Worm (Caenorhabditis elegans) whole organism, L2 larva: Measurements from ENCODE around the gene fbxa-66.

ENCODE experiments used
- ama-1 ChIP-seq: fragments of 150-350 bp; optimal IDR thresholded peaks from 2 replicates; lab custom pipeline; 2018; ENCODE audit warnings: inconsistent platforms
- fos-1 ChIP-seq: fragments of 150-350 bp; optimal IDR thresholded peaks from 2 replicates; lab custom pipeline; 2014; ENCODE audit warnings: missing biosample characterization, missing genetic modification characterization

DNA sequence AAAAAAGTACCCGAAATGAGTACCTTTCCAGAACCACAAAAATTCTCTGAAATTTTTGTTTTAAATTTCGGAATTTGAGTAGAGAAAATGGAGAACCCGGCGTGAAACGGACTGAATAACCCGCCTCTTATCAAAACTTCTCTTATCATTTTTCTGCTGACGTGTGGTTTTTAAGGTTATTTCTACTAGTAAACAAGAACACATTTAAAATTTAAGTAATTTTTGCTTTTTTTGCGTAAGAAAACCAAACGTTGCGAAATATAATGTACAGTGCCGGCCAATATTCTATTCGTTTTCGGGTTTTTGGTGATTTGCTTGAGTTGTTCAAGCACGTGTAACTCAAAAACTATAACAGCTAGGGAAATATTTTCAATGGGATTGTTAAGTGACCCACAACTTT, 2.8 kb downstream of the fbxa-66 start:
- TF ChIP-seq fos-1 (tag; lab: Kevin White, UChicago): no peak
- no peak for TF ChIP-seq ama-1 (lab: Kevin White, UChicago)
